Fruit fly (Drosophila melanogaster) whole organism, embryonic: ENCODE data around the gene CG6126.
A peak's percentile ranks its signal among the peaks of the same experiment; 100 is the strongest.

ENCODE experiments used
- Atf3 ChIP-seq: fragments of 200-800 bp; sonication (Bioruptor generic); optimal IDR thresholded peaks from 3 replicates; lab custom pipeline; 2016; ENCODE audit warnings: missing biosample characterization, missing genetic modification characterization
- B-H2 ChIP-seq: fragments of 200-800 bp; sonication (Bioruptor generic); optimal IDR thresholded peaks from 2 replicates; lab custom pipeline; 2018; ENCODE audit warnings: missing biosample characterization, mild to moderate bottlenecking, missing genetic modification characterization
- Bdp1 ChIP-seq: fragments of 200-800 bp; sonication (Bioruptor generic); optimal IDR thresholded peaks from 3 replicates; lab custom pipeline; 2016; ENCODE audit warnings: missing biosample characterization, missing genetic modification characterization
- BtbVII ChIP-seq: fragments of 200-800 bp; sonication (Bioruptor generic); optimal IDR thresholded peaks from 3 replicates; lab custom pipeline; 2017; ENCODE audit warnings: missing biosample characterization, mild to moderate bottlenecking, missing genetic modification characterization
- CG10209 ChIP-seq: fragments of 200-800 bp; sonication (Bioruptor generic); optimal IDR thresholded peaks from 3 replicates; lab custom pipeline; 2017; ENCODE audit warnings: missing biosample characterization, mild to moderate bottlenecking, missing genetic modification characterization, missing genetic modification reagents
- CG14014 ChIP-seq: fragments of 200-800 bp; sonication (Bioruptor generic); IDR thresholded peaks from 2 replicates; pipeline ENCODE4 v1.3.6; 2022; ENCODE audit warnings: missing biosample characterization, missing genetic modification characterization
- CG1602 ChIP-seq: fragments of 200-800 bp; sonication (Bioruptor generic); optimal IDR thresholded peaks from 3 replicates; lab custom pipeline; 2016; ENCODE audit warnings: missing biosample characterization, missing genetic modification characterization
- CG16815 ChIP-seq: fragments of 200-800 bp; sonication (Bioruptor generic); optimal IDR thresholded peaks from 3 replicates; lab custom pipeline; 2017; ENCODE audit warnings: missing biosample characterization, mild to moderate bottlenecking, missing genetic modification characterization
- CG16863 ChIP-seq: fragments of 200-800 bp; sonication (Bioruptor generic); optimal IDR thresholded peaks from 3 replicates; lab custom pipeline; 2016; ENCODE audit warnings: missing biosample characterization, missing genetic modification characterization
- CG17186 ChIP-seq: fragments of 200-800 bp; sonication (Bioruptor generic); optimal IDR thresholded peaks from 3 replicates; lab custom pipeline; 2017; ENCODE audit warnings: missing biosample characterization, missing genetic modification reagents, missing genetic modification characterization
- CG17328 ChIP-seq: fragments of 200-800 bp; sonication (Bioruptor generic); IDR thresholded peaks from 2 replicates; pipeline ENCODE4 v1.3.6; 2022; ENCODE audit warnings: missing biosample characterization, missing genetic modification characterization
- CG18764 ChIP-seq: fragments of 200-800 bp; sonication (Bioruptor generic); optimal IDR thresholded peaks from 3 replicates; lab custom pipeline; 2016; ENCODE audit warnings: missing biosample characterization, missing genetic modification characterization
- CG30431 ChIP-seq: fragments of 200-800 bp; sonication (Bioruptor generic); optimal IDR thresholded peaks from 2 replicates; lab custom pipeline; 2017; ENCODE audit warnings: missing biosample characterization, missing genetic modification characterization
- CG32532 ChIP-seq: fragments of 200-800 bp; sonication (Bioruptor generic); IDR thresholded peaks from 2 replicates; pipeline ENCODE4 v1.3.6; 2022; ENCODE audit warnings: missing biosample characterization, missing genetic modification characterization
- CG3847 ChIP-seq: fragments of 200-800 bp; sonication (Bioruptor generic); IDR thresholded peaks from 2 replicates; pipeline ENCODE4 v1.3.6; 2022; ENCODE audit warnings: missing biosample characterization, missing genetic modification characterization
- CG4360 ChIP-seq: fragments of 200-800 bp; sonication (Bioruptor generic); IDR thresholded peaks from 2 replicates; pipeline ENCODE4 v1.3.6; 2022; ENCODE audit warnings: missing biosample characterization, missing genetic modification characterization
- CG43689 ChIP-seq: fragments of 200-800 bp; sonication (Bioruptor generic); IDR thresholded peaks from 2 replicates; pipeline ENCODE4 v1.3.6; 2022; ENCODE audit warnings: missing biosample characterization, missing genetic modification characterization
- CG4707 ChIP-seq: fragments of 200-800 bp; sonication (Bioruptor generic); optimal IDR thresholded peaks from 2 replicates; lab custom pipeline; 2018; ENCODE audit warnings: missing biosample characterization, mild to moderate bottlenecking, missing genetic modification characterization, moderate library complexity
- CG5180 ChIP-seq: fragments of 200-800 bp; sonication (Bioruptor generic); optimal IDR thresholded peaks from 3 replicates; lab custom pipeline; 2017; ENCODE audit warnings: missing biosample characterization, missing genetic modification characterization, mild to moderate bottlenecking, moderate library complexity, missing genetic modification reagents
- D19A ChIP-seq: fragments of 200-800 bp; optimal IDR thresholded peaks from 3 replicates; lab custom pipeline; 2019; ENCODE audit warnings: missing biosample characterization, mild to moderate bottlenecking, missing genetic modification characterization, moderate library complexity
- GATAe ChIP-seq: fragments of 200-800 bp; sonication (Bioruptor generic); conservative IDR thresholded peaks from 2 replicates; pipeline ENCODE4 v1.3.6; 2022; ENCODE audit warnings: missing biosample characterization, missing genetic modification characterization
- Hr39 ChIP-seq: fragments of >200 bp; optimal IDR thresholded peaks from 2 replicates; lab custom pipeline; 2017
- Hr78 ChIP-seq, 2 experiments: fragments of 200-800 bp in 1 of 2; fragments of >200 bp in 1 of 2; sonication (Bioruptor generic) in 1 of 2; optimal IDR thresholded peaks; 2 replicates each; lab custom pipeline; 2017 to 2019; ENCODE audit warnings: missing biosample characterization in 2 of 2, missing genetic modification characterization in 2 of 2, mild to moderate bottlenecking in 1 of 2, moderate library complexity in 1 of 2
- Neu2 ChIP-seq: fragments of 200-800 bp; sonication (Bioruptor generic); optimal IDR thresholded peaks from 3 replicates; lab custom pipeline; 2016; ENCODE audit warnings: missing biosample characterization, missing genetic modification characterization, borderline replicate concordance
- Sin3A ChIP-seq: fragments of >200 bp; optimal IDR thresholded peaks from 2 replicates; lab custom pipeline; 2018
- Spps ChIP-seq: fragments of 200-800 bp; sonication (Bioruptor generic); optimal IDR thresholded peaks from 2 replicates; lab custom pipeline; 2018; ENCODE audit warnings: missing biosample characterization, mild to moderate bottlenecking, missing genetic modification characterization
- Sry-δ ChIP-seq: fragments of 200-800 bp; sonication (Bioruptor generic); optimal IDR thresholded peaks from 2 replicates; lab custom pipeline; 2016; ENCODE audit warnings: missing biosample characterization, missing genetic modification characterization
- Stat92E ChIP-seq, 3 experiments: fragments of >200 bp in 2 of 3; fragments of 200-800 bp in 1 of 3; sonication (Bioruptor generic) in 1 of 3; optimal IDR thresholded peaks; 2 replicates each; lab custom pipeline; 2017 to 2019; ENCODE audit warnings: missing biosample characterization in 3 of 3, missing genetic modification characterization in 3 of 3, mild to moderate bottlenecking in 1 of 3, moderate library complexity in 1 of 3
- ac ChIP-seq: fragments of 200-800 bp; sonication (Bioruptor generic); optimal IDR thresholded peaks from 3 replicates; lab custom pipeline; 2017; ENCODE audit warnings: missing biosample characterization, mild to moderate bottlenecking, missing genetic modification characterization
- ase ChIP-seq: fragments of 200-800 bp; sonication (Bioruptor generic); IDR thresholded peaks from 3 replicates; pipeline ENCODE4 v1.3.6; 2022; ENCODE audit warnings: missing biosample characterization, missing genetic modification characterization
- br ChIP-seq: fragments of >200 bp; optimal IDR thresholded peaks from 2 replicates; lab custom pipeline; 2017
- cad ChIP-seq: fragments of >200 bp; optimal IDR thresholded peaks from 2 replicates; lab custom pipeline; 2017; ENCODE audit warnings: missing biosample characterization, missing genetic modification characterization
- chn ChIP-seq: fragments of 200-800 bp; sonication (Bioruptor generic); optimal IDR thresholded peaks from 2 replicates; lab custom pipeline; 2016; ENCODE audit warnings: missing biosample characterization, missing genetic modification characterization
- croc ChIP-seq: fragments of 200-800 bp; sonication (Bioruptor generic); conservative IDR thresholded peaks from 3 replicates; pipeline ENCODE4 v1.3.6; 2022; ENCODE audit warnings: missing biosample characterization, missing genetic modification characterization
- dmrt11E ChIP-seq: fragments of 200-800 bp; sonication (Bioruptor generic); optimal IDR thresholded peaks from 3 replicates; lab custom pipeline; 2018; ENCODE audit warnings: missing biosample characterization, mild to moderate bottlenecking, missing genetic modification characterization, moderate library complexity
- dpn ChIP-seq, 2 experiments: fragments of 200-800 bp; sonication (Bioruptor generic); optimal IDR thresholded peaks; 3 replicates each; lab custom pipeline; 2016; ENCODE audit warnings: missing biosample characterization in 2 of 2, missing genetic modification characterization in 2 of 2
- dysf ChIP-seq: fragments of 200-800 bp; sonication (Bioruptor generic); IDR thresholded peaks from 3 replicates; pipeline ENCODE4 v1.3.6; 2022; ENCODE audit warnings: missing biosample characterization, missing genetic modification characterization
- fd96Cb ChIP-seq: fragments of 200-800 bp; sonication (Bioruptor generic); optimal IDR thresholded peaks from 2 replicates; lab custom pipeline; 2018; ENCODE audit warnings: missing biosample characterization, mild to moderate bottlenecking, missing genetic modification characterization, moderate library complexity
- grn ChIP-seq: fragments of 200-800 bp; sonication (Bioruptor generic); optimal IDR thresholded peaks from 3 replicates; lab custom pipeline; 2017; ENCODE audit warnings: missing biosample characterization, missing genetic modification characterization
- jing ChIP-seq: fragments of 200-800 bp; sonication (Bioruptor generic); optimal IDR thresholded peaks from 2 replicates; lab custom pipeline; 2018; ENCODE audit warnings: missing biosample characterization, mild to moderate bottlenecking, missing genetic modification characterization
- mirr ChIP-seq: fragments of 200-800 bp; sonication (Bioruptor generic); optimal IDR thresholded peaks from 3 replicates; lab custom pipeline; 2018; ENCODE audit warnings: missing biosample characterization, mild to moderate bottlenecking, missing genetic modification characterization
- peb ChIP-seq: fragments of 200-800 bp; sonication (Bioruptor generic); IDR thresholded peaks from 2 replicates; pipeline ENCODE4 v1.3.6; 2022; ENCODE audit warnings: missing biosample characterization, missing genetic modification characterization
- pzg ChIP-seq: fragments of 200-800 bp; sonication (Bioruptor generic); optimal IDR thresholded peaks from 3 replicates; lab custom pipeline; 2018; ENCODE audit warnings: missing biosample characterization, mild to moderate bottlenecking, missing genetic modification characterization, moderate library complexity
- scrt ChIP-seq: fragments of 200-800 bp; sonication (Bioruptor generic); optimal IDR thresholded peaks from 2 replicates; lab custom pipeline; 2018; ENCODE audit warnings: missing biosample characterization, mild to moderate bottlenecking, missing genetic modification characterization, moderate library complexity
- sr ChIP-seq: fragments of 200-800 bp; sonication (Bioruptor generic); IDR thresholded peaks from 3 replicates; pipeline ENCODE4 v1.3.6; 2022; ENCODE audit warnings: missing biosample characterization, missing genetic modification characterization
- tll ChIP-seq, 2 experiments: fragments of 200-800 bp in 1 of 2; fragments of >200 bp in 1 of 2; sonication (Bioruptor generic) in 1 of 2; optimal IDR thresholded peaks; 2 replicates each; lab custom pipeline; 2017 to 2019; ENCODE audit warnings: missing biosample characterization in 2 of 2, missing genetic modification characterization in 2 of 2, mild to moderate bottlenecking in 1 of 2, moderate library complexity in 1 of 2
- twi ChIP-seq: fragments of 200-800 bp; optimal IDR thresholded peaks from 2 replicates; lab custom pipeline; 2019; ENCODE audit warnings: missing biosample characterization, mild to moderate bottlenecking, missing genetic modification characterization, moderate library complexity
- wek ChIP-seq: fragments of 200-800 bp; sonication (Bioruptor generic); optimal IDR thresholded peaks from 3 replicates; lab custom pipeline; 2018; ENCODE audit warnings: missing biosample characterization, mild to moderate bottlenecking, missing genetic modification characterization, moderate library complexity
- wor ChIP-seq: fragments of 200-800 bp; sonication (Bioruptor generic); IDR thresholded peaks from 2 replicates; pipeline ENCODE4 v1.3.6; 2022; ENCODE audit warnings: missing biosample characterization, missing genetic modification characterization
- yki ChIP-seq: fragments of >200 bp; optimal IDR thresholded peaks from 3 replicates; lab custom pipeline; 2018
- zen ChIP-seq: fragments of 200-800 bp; sonication (Bioruptor generic); optimal IDR thresholded peaks from 3 replicates; lab custom pipeline; 2018; ENCODE audit warnings: missing biosample characterization, mild to moderate bottlenecking, missing genetic modification characterization, moderate library complexity
- zfh1 ChIP-seq: fragments of 200-800 bp; sonication (Bioruptor generic); IDR thresholded peaks from 3 replicates; pipeline ENCODE4 v1.3.6; 2022; ENCODE audit warnings: missing biosample characterization, missing genetic modification characterization

The CG6126 gene

DNA sequence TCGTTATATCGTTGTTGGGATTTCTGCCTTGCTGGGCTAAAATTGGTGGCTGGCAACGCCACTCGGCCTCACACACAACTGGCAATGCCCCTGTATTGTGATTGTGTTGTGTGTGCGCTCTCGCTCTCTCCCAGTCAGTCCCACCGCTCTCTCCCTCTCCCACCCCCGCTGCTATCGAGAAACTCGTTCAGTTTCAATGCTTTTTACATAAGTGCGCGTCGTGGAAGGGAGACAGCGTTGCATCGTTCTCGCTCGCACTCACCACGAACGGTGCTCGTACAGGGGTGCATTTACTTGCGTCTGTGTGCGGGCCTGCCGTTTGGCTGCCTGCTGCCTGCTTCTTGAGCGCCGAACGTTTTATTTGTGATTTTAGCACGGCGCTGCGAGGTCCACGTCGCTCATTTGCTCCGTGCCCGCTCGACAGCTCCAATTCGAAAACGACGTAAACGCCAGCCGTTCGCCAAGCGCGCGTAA lies 39.6 kb upstream of the CG6126 start (continued):
- no peak for TF ChIP-seq CG14014 (GFP tag; lab: Robert Waterston, UW)
- no peak for TF ChIP-seq Sin3A (lab: Kevin White, UChicago)
- TF ChIP-seq sr (GFP tag; lab: Robert Waterston, UW), result no peak
- peak; percentile 10 for TF ChIP-seq wek
- TF ChIP-seq Sry-δ (GFP tag; lab: Kevin White, UChicago), result peak; percentile 27
- no peak for TF ChIP-seq zfh1 (GFP tag; lab: Robert Waterston, UW)
- peak; percentile 65 for TF ChIP-seq twi (tag; lab: Kevin White, UChicago)
- no peak for TF ChIP-seq Hr39 (lab: Kevin White, UChicago)
- peak; percentile 31 for TF ChIP-seq Bdp1 (GFP tag; lab: Kevin White, UChicago)
- no peak for TF ChIP-seq Spps (tag; lab: Kevin White, UChicago)
- no peak for TF ChIP-seq GATAe (GFP tag; lab: Robert Waterston, UW)
- peak; percentile 32 for TF ChIP-seq CG4707 (GFP tag; lab: Kevin White, UChicago)
- TF ChIP-seq dmrt11E (tag; lab: Kevin White, UChicago), result no peak
- TF ChIP-seq CG5180, result peak; percentile 95
- TF ChIP-seq dysf (GFP tag; lab: Robert Waterston, UW), result no peak
- no peak for TF ChIP-seq CG1602 (GFP tag; lab: Kevin White, UChicago)
- TF ChIP-seq ac (GFP tag; lab: Kevin White, UChicago), result peak; percentile 54
- no peak for TF ChIP-seq ase (GFP tag; lab: Robert Waterston, UW)
- TF ChIP-seq CG10209 (GFP tag; lab: Kevin White, UChicago), result peak; percentile 60
- no peak for TF ChIP-seq CG3847 (GFP tag; lab: Robert Waterston, UW)
- no peak for TF ChIP-seq CG17328
- TF ChIP-seq CG4360 (GFP tag; lab: Robert Waterston, UW), result no peak
- TF ChIP-seq mirr (GFP tag; lab: Kevin White, UChicago), result peak; percentile 91
- TF ChIP-seq CG18764 (GFP tag; lab: Kevin White, UChicago), result no peak
- TF ChIP-seq wor (GFP tag; lab: Robert Waterston, UW), result no peak
- TF ChIP-seq BtbVII, result peak; percentile 26
- no peak for TF ChIP-seq CG17186 (GFP tag; lab: Kevin White, UChicago)
- no peak for TF ChIP-seq grn (GFP tag; lab: Kevin White, UChicago)
- peak; percentile 49 for TF ChIP-seq D19A
- TF ChIP-seq zen, result peak; percentile 64
- TF ChIP-seq Atf3 (GFP tag; lab: Kevin White, UChicago), result no peak
- TF ChIP-seq CG16815 (GFP tag; lab: Kevin White, UChicago), result no peak
- peak in 1 of 2 experiments; percentile 42 for TF ChIP-seq tll (GFP tag; optimal IDR thresholded peaks at IDR 0.05; lab: Kevin White, UChicago)
- peak in 2 of 3 experiments; percentile 54 to 93 for TF ChIP-seq Stat92E (GFP tag; optimal IDR thresholded peaks at IDR 0.05; lab: Kevin White, UChicago)
- TF ChIP-seq chn (GFP tag; lab: Kevin White, UChicago), result peak; percentile 68
- no peak for TF ChIP-seq fd96Cb (tag; lab: Kevin White, UChicago)
- TF ChIP-seq CG43689 (GFP tag; lab: Robert Waterston, UW), result no peak
- no peak for TF ChIP-seq br (lab: Kevin White, UChicago)
- TF ChIP-seq scrt (GFP tag; lab: Kevin White, UChicago), result peak; percentile 74
- peak; percentile 87 for TF ChIP-seq yki (lab: Kevin White, UChicago)
- no peak for TF ChIP-seq jing (GFP tag; lab: Kevin White, UChicago)
- no peak for TF ChIP-seq peb (GFP tag; lab: Robert Waterston, UW)
- no peak for TF ChIP-seq croc (GFP tag; lab: Robert Waterston, UW)
- TF ChIP-seq pzg (GFP tag; lab: Kevin White, UChicago), result peak; percentile 40
- TF ChIP-seq CG16863, result peak; percentile 18
- no peak for TF ChIP-seq cad (GFP tag; lab: Kevin White, UChicago)
- TF ChIP-seq CG30431 (GFP tag; lab: Kevin White, UChicago), result no peak
- TF ChIP-seq Neu2 (GFP tag; lab: Kevin White, UChicago), result no peak
- TF ChIP-seq CG32532 (GFP tag; lab: Robert Waterston, UW), result no peak
- peak in 1 of 2 experiments; percentile 19 for TF ChIP-seq dpn (GFP tag; optimal IDR thresholded peaks at IDR 0.05; lab: Kevin White, UChicago)
- TF ChIP-seq B-H2 (GFP tag; lab: Kevin White, UChicago), result peak; percentile 36
- TF ChIP-seq Hr78 (GFP tag; optimal IDR thresholded peaks at IDR 0.05; lab: Kevin White, UChicago), result peak in 1 of 2 experiments; percentile 64
